Fruit fly (Drosophila melanogaster) whole organism, adult: ENCODE results near the gene LPCAT.

ENCODE experiments used
- CG11617 ChIP-seq: fragments of 200-800 bp; sonication (Bioruptor generic); optimal IDR thresholded peaks from 2 replicates; lab custom pipeline; 2017; ENCODE audit warnings: mild to moderate bottlenecking, missing biosample characterization, missing genetic modification reagents, missing genetic modification characterization
- CG12768 ChIP-seq: fragments of 200-800 bp; sonication (Bioruptor generic); optimal IDR thresholded peaks from 2 replicates; lab custom pipeline; 2017; ENCODE audit warnings: missing biosample characterization, missing genetic modification characterization, mild to moderate bottlenecking, moderate library complexity, missing genetic modification reagents
- CG14711 ChIP-seq: fragments of 200-800 bp; sonication (Bioruptor generic); optimal IDR thresholded peaks from 2 replicates; lab custom pipeline; 2018; ENCODE audit warnings: missing biosample characterization, mild to moderate bottlenecking, missing genetic modification characterization, moderate library complexity
- CG1620 ChIP-seq: fragments of 200-800 bp; sonication (Bioruptor generic); optimal IDR thresholded peaks from 2 replicates; lab custom pipeline; 2016; ENCODE audit warnings: missing biosample characterization, missing genetic modification characterization
- CG33017 ChIP-seq: fragments of 200-800 bp; sonication (Bioruptor generic); optimal IDR thresholded peaks from 2 replicates; lab custom pipeline; 2018; ENCODE audit warnings: missing biosample characterization, mild to moderate bottlenecking, missing genetic modification characterization, moderate library complexity
- CG5204 ChIP-seq: fragments of 200-800 bp; sonication (Bioruptor generic); optimal IDR thresholded peaks from 2 replicates; lab custom pipeline; 2016; ENCODE audit warnings: missing biosample characterization, missing genetic modification characterization
- CG7045 ChIP-seq: fragments of 200-800 bp; sonication (Bioruptor generic); optimal IDR thresholded peaks from 2 replicates; lab custom pipeline; 2017; ENCODE audit warnings: missing biosample characterization, mild to moderate bottlenecking, missing genetic modification characterization
- CG7101 ChIP-seq: fragments of 200-800 bp; sonication (Bioruptor generic); optimal IDR thresholded peaks from 2 replicates; lab custom pipeline; 2018; ENCODE audit warnings: missing biosample characterization, mild to moderate bottlenecking, missing genetic modification characterization, moderate library complexity
- Clk ChIP-seq: fragments of 200-800 bp; sonication (Bioruptor generic); optimal IDR thresholded peaks from 2 replicates; lab custom pipeline; 2017; ENCODE audit warnings: missing biosample characterization, missing genetic modification characterization
- Crg-1 ChIP-seq: fragments of 200-800 bp; sonication (Bioruptor generic); optimal IDR thresholded peaks from 2 replicates; lab custom pipeline; 2016; ENCODE audit warnings: missing biosample characterization, missing genetic modification characterization
- Hr96 ChIP-seq: fragments of 200-800 bp; sonication (Bioruptor generic); optimal IDR thresholded peaks from 2 replicates; lab custom pipeline; 2016; ENCODE audit warnings: missing biosample characterization, missing genetic modification characterization
- Mnt ChIP-seq: fragments of 200-800 bp; sonication (Bioruptor generic); optimal IDR thresholded peaks from 2 replicates; lab custom pipeline; 2016; ENCODE audit warnings: missing biosample characterization, mild to moderate bottlenecking, missing genetic modification characterization
- bab1 ChIP-seq: fragments of 200-800 bp; sonication (Bioruptor generic); optimal IDR thresholded peaks from 3 replicates; lab custom pipeline; 2019; ENCODE audit warnings: missing biosample characterization, mild to moderate bottlenecking, missing genetic modification characterization, moderate library complexity
- cic ChIP-seq: fragments of 200-800 bp; sonication (Bioruptor generic); optimal IDR thresholded peaks from 2 replicates; lab custom pipeline; 2017; ENCODE audit warnings: missing biosample characterization, mild to moderate bottlenecking, missing genetic modification characterization, moderate library complexity
- cnc ChIP-seq, 2 experiments: fragments of >200 bp; optimal IDR thresholded peaks; 2 replicates each; lab custom pipeline; 2017
- kay ChIP-seq: fragments of 200-800 bp; sonication (Bioruptor generic); peaks from one replicate; lab custom pipeline; 2016; ENCODE audit warnings: missing biosample characterization, missing genetic modification characterization, borderline replicate concordance
- ovo ChIP-seq: fragments of 200-800 bp; sonication (Bioruptor generic); optimal IDR thresholded peaks from 2 replicates; lab custom pipeline; 2016; ENCODE audit warnings: missing biosample characterization, missing genetic modification characterization
- pad ChIP-seq: fragments of 200-800 bp; sonication (Bioruptor generic); optimal IDR thresholded peaks from 3 replicates; lab custom pipeline; 2017; ENCODE audit warnings: missing biosample characterization, missing genetic modification characterization, mild to moderate bottlenecking, moderate library complexity, missing genetic modification reagents
- tj ChIP-seq: fragments of 200-800 bp; sonication (Bioruptor generic); optimal IDR thresholded peaks from 3 replicates; lab custom pipeline; 2017; ENCODE audit warnings: missing biosample characterization, mild to moderate bottlenecking, missing genetic modification characterization, moderate library complexity
- toe ChIP-seq: fragments of 200-800 bp; sonication (Bioruptor generic); optimal IDR thresholded peaks from 2 replicates; lab custom pipeline; 2016; ENCODE audit warnings: missing biosample characterization, missing genetic modification characterization

The LPCAT gene

dm6 chrX:9585359-9586002 lies 5.7 kb upstream of the LPCAT start, which contains the start of gene Hex-A:
Gene Hex-A, plus strand, starts transcription at chrX:9585675.
- TF ChIP-seq cnc (optimal IDR thresholded peaks at IDR 0.05; lab: Kevin White, UChicago) = no peak
- TF ChIP-seq kay (GFP tag; lab: Kevin White, UChicago) = peak; percentile 97
- peak; percentile 96 for TF ChIP-seq ovo (GFP tag; lab: Kevin White, UChicago)
- TF ChIP-seq CG11617 (GFP tag; lab: Kevin White, UChicago) = peak; percentile 100
- TF ChIP-seq tj = peak; percentile 97
- peak; percentile 98 for TF ChIP-seq CG12768 (GFP tag; lab: Kevin White, UChicago)
- peak; percentile 99 for TF ChIP-seq Hr96 (GFP tag; lab: Kevin White, UChicago)
- TF ChIP-seq CG5204 (GFP tag; lab: Kevin White, UChicago) = peak; percentile 96
- TF ChIP-seq CG1620 (GFP tag; lab: Kevin White, UChicago) = peak; percentile 97
- TF ChIP-seq CG14711 (tag; lab: Kevin White, UChicago) = peak; percentile 97
- peak; percentile 100 for TF ChIP-seq CG7101
- peak; percentile 89 for TF ChIP-seq Clk
- TF ChIP-seq CG33017 (tag; lab: Kevin White, UChicago) = peak; percentile 98
- TF ChIP-seq Mnt (GFP tag; lab: Kevin White, UChicago) = peak; percentile 88
- peak; percentile 95 for TF ChIP-seq cic (GFP tag; lab: Kevin White, UChicago)
- peak; percentile 99 for TF ChIP-seq bab1
- TF ChIP-seq Crg-1 (GFP tag; lab: Kevin White, UChicago) = peak; percentile 91
- peak; percentile 98 for TF ChIP-seq CG7045 (GFP tag; lab: Kevin White, UChicago)
- TF ChIP-seq toe (GFP tag; lab: Kevin White, UChicago) = peak; percentile 95
- peak; percentile 95 for TF ChIP-seq pad (GFP tag; lab: Kevin White, UChicago)

- TF ChIP-seq CG7045 (GFP tag; lab: Kevin White, UChicago) (no peak), CG12768 (GFP tag; lab: Kevin White, UChicago) (no peak), CG5204 (GFP tag; lab: Kevin White, UChicago) (no peak), Mnt (GFP tag; lab: Kevin White, UChicago) (no peak), CG7101 (no peak), Clk (no peak), tj (no peak), pad (GFP tag; lab: Kevin White, UChicago) (no peak), CG14711 (tag; lab: Kevin White, UChicago) (no peak), CG1620 (GFP tag; lab: Kevin White, UChicago) (no peak), kay (GFP tag; lab: Kevin White, UChicago) (no peak), bab1 (no peak), cnc (optimal IDR thresholded peaks at IDR 0.05; lab: Kevin White, UChicago) (no peak), toe (GFP tag; lab: Kevin White, UChicago) (no peak)
Measured at dm6 chrX:9584948-9585315, 5.1 kb upstream of the LPCAT start.

dm6 chrX:9584104-9584947 lies 4.5 kb upstream of the LPCAT start:
- peak; percentile 100 for TF ChIP-seq pad (GFP tag; lab: Kevin White, UChicago)
- TF ChIP-seq kay (GFP tag; lab: Kevin White, UChicago) = peak; percentile 76
- no peak for TF ChIP-seq Crg-1 (GFP tag; lab: Kevin White, UChicago)
- TF ChIP-seq CG5204 (GFP tag; lab: Kevin White, UChicago) = peak; percentile 30
- no peak for TF ChIP-seq CG33017 (tag; lab: Kevin White, UChicago)
- TF ChIP-seq CG1620 (GFP tag; lab: Kevin White, UChicago) = no peak
- TF ChIP-seq toe (GFP tag; lab: Kevin White, UChicago) = peak; percentile 40
- peak; percentile 82 for TF ChIP-seq CG12768 (GFP tag; lab: Kevin White, UChicago)
- TF ChIP-seq cic (GFP tag; lab: Kevin White, UChicago) = peak; percentile 84
- TF ChIP-seq cnc (optimal IDR thresholded peaks at IDR 0.05; lab: Kevin White, UChicago) = no peak
- peak; percentile 72 for TF ChIP-seq Hr96 (GFP tag; lab: Kevin White, UChicago)
- TF ChIP-seq bab1 = no peak
- peak; percentile 53 for TF ChIP-seq tj
- peak; percentile 38 for TF ChIP-seq Clk
- peak; percentile 99 for TF ChIP-seq ovo (GFP tag; lab: Kevin White, UChicago)
- TF ChIP-seq Mnt (GFP tag; lab: Kevin White, UChicago) = peak; percentile 65
- TF ChIP-seq CG14711 (tag; lab: Kevin White, UChicago) = no peak

dm6 chrX:9583440-9584103 lies 3.8 kb upstream of the LPCAT start:
- TF ChIP-seq toe (GFP tag; lab: Kevin White, UChicago) (peak; percentile 64), tj (peak; percentile 52), cic (GFP tag; lab: Kevin White, UChicago) (no peak), pad (GFP tag; lab: Kevin White, UChicago) (no peak), CG1620 (GFP tag; lab: Kevin White, UChicago) (peak; percentile 66), bab1 (peak; percentile 92), CG5204 (GFP tag; lab: Kevin White, UChicago) (peak; percentile 64), Crg-1 (GFP tag; lab: Kevin White, UChicago) (peak; percentile 42), CG12768 (GFP tag; lab: Kevin White, UChicago) (peak; percentile 88), CG7045 (GFP tag; lab: Kevin White, UChicago) (peak; percentile 85), CG14711 (tag; lab: Kevin White, UChicago) (peak; percentile 86), ovo (GFP tag; lab: Kevin White, UChicago) (peak; percentile 21), cnc (optimal IDR thresholded peaks at IDR 0.05; lab: Kevin White, UChicago) (no peak), CG33017 (tag; lab: Kevin White, UChicago) (peak; percentile 85), kay (GFP tag; lab: Kevin White, UChicago) (peak; percentile 61), Clk (peak; percentile 75), Mnt (GFP tag; lab: Kevin White, UChicago) (peak; percentile 73), CG7101 (peak; percentile 93), CG11617 (GFP tag; lab: Kevin White, UChicago) (peak; percentile 91), Hr96 (GFP tag; lab: Kevin White, UChicago) (peak; percentile 63)
